Worm (Caenorhabditis elegans) whole organism, mixed stage, embryonic: Measurements from ENCODE around the gene C18D4.4.

ENCODE experiments used
- M03D4.4 ChIP-seq: sonication (generic microtip); optimal IDR thresholded peaks from 2 replicates; lab custom pipeline; 2017; ENCODE audit warnings: mild to moderate bottlenecking, missing genetic modification characterization, missing compliant biosample characterization
- bed-3 ChIP-seq: fragments of 200-800 bp; sonication (Bioruptor generic); optimal IDR thresholded peaks from 3 replicates; lab custom pipeline; 2018; ENCODE audit warnings: mild to moderate bottlenecking, missing genetic modification characterization, moderate library complexity, missing compliant biosample characterization
- ceh-39 ChIP-seq: fragments of 150-350 bp; optimal IDR thresholded peaks from 2 replicates; lab custom pipeline; 2014; ENCODE audit warnings: missing biosample characterization, missing genetic modification characterization
- ceh-43 ChIP-seq: fragments of 200-800 bp; sonication (Bioruptor generic); optimal IDR thresholded peaks from 2 replicates; lab custom pipeline; 2018; ENCODE audit warnings: mild to moderate bottlenecking, missing genetic modification characterization, moderate library complexity, missing compliant biosample characterization
- ceh-83 ChIP-seq: fragments of 200-800 bp; sonication (Bioruptor generic); optimal IDR thresholded peaks from 2 replicates; lab custom pipeline; 2018; ENCODE audit warnings: mild to moderate bottlenecking, missing genetic modification characterization, missing compliant biosample characterization
- ces-1 ChIP-seq: fragments of 150-350 bp; optimal IDR thresholded peaks from 2 replicates; lab custom pipeline; 2014; ENCODE audit warnings: missing biosample characterization, missing genetic modification reagents, missing genetic modification characterization
- cnd-1 ChIP-seq: fragments of 200-800 bp; sonication (Bioruptor generic); optimal IDR thresholded peaks from 2 replicates; lab custom pipeline; 2018; ENCODE audit warnings: mild to moderate bottlenecking, missing genetic modification characterization, missing compliant biosample characterization
- drap-1 ChIP-seq: fragments of 200-800 bp; sonication (Bioruptor generic); optimal IDR thresholded peaks from 3 replicates; lab custom pipeline; 2018; ENCODE audit warnings: mild to moderate bottlenecking, missing genetic modification characterization, missing compliant biosample characterization
- elt-1 ChIP-seq: sonication (generic microtip); optimal IDR thresholded peaks from 2 replicates; lab custom pipeline; 2017; ENCODE audit warnings: missing genetic modification characterization, mild to moderate bottlenecking, missing compliant biosample characterization, antibody characterized with exemption, moderate library complexity, borderline replicate concordance; ENCODE audit not compliant: insufficient read depth
- flh-1 ChIP-seq: fragments of 200-800 bp; sonication (Bioruptor generic); optimal IDR thresholded peaks from 2 replicates; lab custom pipeline; 2018; ENCODE audit warnings: mild to moderate bottlenecking, missing genetic modification characterization, moderate library complexity, missing compliant biosample characterization
- ham-2 ChIP-seq: fragments of 200-800 bp; sonication (Bioruptor generic); optimal IDR thresholded peaks from 2 replicates; lab custom pipeline; 2018; ENCODE audit warnings: mild to moderate bottlenecking, missing genetic modification characterization, missing compliant biosample characterization
- hlh-1 ChIP-seq: fragments of 150-350 bp; optimal IDR thresholded peaks from 2 replicates; lab custom pipeline; 2014; ENCODE audit warnings: missing biosample characterization, missing genetic modification reagents, missing genetic modification characterization
- lin-13 ChIP-seq: fragments of 150-350 bp; optimal IDR thresholded peaks from 2 replicates; lab custom pipeline; 2014; ENCODE audit warnings: missing biosample characterization, missing genetic modification characterization
- lin-32 ChIP-seq: fragments of 200-800 bp; sonication (Bioruptor generic); optimal IDR thresholded peaks from 2 replicates; lab custom pipeline; 2018; ENCODE audit warnings: mild to moderate bottlenecking, missing genetic modification characterization, missing compliant biosample characterization
- mab-5 ChIP-seq: fragments of 150-350 bp; optimal IDR thresholded peaks from 2 replicates; lab custom pipeline; 2014; ENCODE audit warnings: missing biosample characterization, missing genetic modification characterization
- mep-1 ChIP-seq: fragments of 150-350 bp; optimal IDR thresholded peaks from 2 replicates; lab custom pipeline; 2017; ENCODE audit warnings: missing biosample characterization, missing genetic modification reagents, missing genetic modification characterization, inconsistent platforms
- mls-2 ChIP-seq: sonication (generic microtip); optimal IDR thresholded peaks from 2 replicates; lab custom pipeline; 2016; ENCODE audit warnings: mild to moderate bottlenecking, missing genetic modification characterization, moderate library complexity, missing compliant biosample characterization
- nhr-12 ChIP-seq: fragments of 150-350 bp; optimal IDR thresholded peaks from 2 replicates; lab custom pipeline; 2014; ENCODE audit warnings: missing biosample characterization, missing genetic modification characterization
- nhr-2 ChIP-seq: fragments of 150-350 bp; optimal IDR thresholded peaks from 2 replicates; lab custom pipeline; 2014; ENCODE audit warnings: missing biosample characterization, missing genetic modification characterization
- nhr-237 ChIP-seq: fragments of 150-350 bp; optimal IDR thresholded peaks from 2 replicates; lab custom pipeline; 2014; ENCODE audit warnings: missing biosample characterization, missing genetic modification characterization
- nhr-28 ChIP-seq: fragments of 150-350 bp; optimal IDR thresholded peaks from 2 replicates; lab custom pipeline; 2014; ENCODE audit warnings: missing biosample characterization, missing genetic modification characterization
- nhr-76 ChIP-seq: sonication (generic microtip); optimal IDR thresholded peaks from 2 replicates; lab custom pipeline; 2017; ENCODE audit warnings: missing biosample characterization, missing genetic modification characterization
- pha-4 ChIP-seq: fragments of 150-350 bp; optimal IDR thresholded peaks from 2 replicates; lab custom pipeline; 2018; ENCODE audit warnings: missing biosample characterization, missing genetic modification reagents, missing genetic modification characterization
- sptf-1 ChIP-seq: sonication (generic microtip); optimal IDR thresholded peaks from 2 replicates; lab custom pipeline; 2017; ENCODE audit warnings: mild to moderate bottlenecking, missing genetic modification characterization, moderate library complexity, missing compliant biosample characterization
- tbx-8 ChIP-seq: fragments of 200-800 bp; sonication (Bioruptor generic); optimal IDR thresholded peaks from 2 replicates; lab custom pipeline; 2018; ENCODE audit warnings: mild to moderate bottlenecking, missing genetic modification characterization, moderate library complexity, missing compliant biosample characterization
- unc-120 ChIP-seq: sonication (generic microtip); optimal IDR thresholded peaks from 2 replicates; lab custom pipeline; 2017; ENCODE audit warnings: missing genetic modification characterization, missing compliant biosample characterization; ENCODE audit not compliant: poor library complexity, severe bottlenecking
- unc-39 ChIP-seq: fragments of 150-350 bp; optimal IDR thresholded peaks from 2 replicates; lab custom pipeline; 2014; ENCODE audit warnings: missing biosample characterization, missing genetic modification characterization
- zip-8 ChIP-seq: fragments of 150-350 bp; optimal IDR thresholded peaks from 2 replicates; lab custom pipeline; 2014; ENCODE audit warnings: missing biosample characterization, missing genetic modification characterization
- ztf-11 ChIP-seq: fragments of 150-350 bp; optimal IDR thresholded peaks from 2 replicates; lab custom pipeline; 2014; ENCODE audit warnings: missing biosample characterization, missing genetic modification characterization

C18D4.4 gene

DNA sequence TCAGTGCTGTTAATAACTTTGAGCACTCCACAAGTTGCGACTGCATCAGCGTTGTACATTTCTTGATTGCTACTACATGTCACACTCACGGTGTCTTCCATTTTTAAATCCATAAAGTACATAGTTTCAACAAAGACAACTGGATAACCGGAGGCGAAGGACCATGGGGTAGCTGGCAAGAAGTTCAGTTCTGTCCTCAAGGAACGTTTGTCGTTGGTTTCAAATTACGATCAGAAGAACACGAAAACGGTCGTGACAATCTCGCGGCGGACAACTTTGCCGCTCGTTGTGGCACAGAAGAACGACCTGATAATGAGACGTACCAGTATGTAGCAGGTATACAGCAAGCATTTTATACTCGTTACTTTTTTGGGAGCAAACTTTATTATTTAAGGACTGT is 1.4 kb upstream of the C18D4.4 start, which contains the start of gene C18D4.3:
C18D4.3 (minus strand) TSS at position 101 of the 400 bp plus-strand sequence.
- no peak for TF ChIP-seq ceh-83 (GFP tag; lab: Kevin White, UChicago)
- no peak for TF ChIP-seq zip-8 (tag; lab: Kevin White, UChicago)
- no peak for TF ChIP-seq ztf-11 (tag; lab: Kevin White, UChicago)
- TF ChIP-seq nhr-12 (tag; lab: Kevin White, UChicago), result no peak
- TF ChIP-seq tbx-8, result no peak
- TF ChIP-seq ham-2 (GFP tag; lab: Kevin White, UChicago), result no peak
- no peak for TF ChIP-seq mab-5 (tag; lab: Kevin White, UChicago)
- no peak for TF ChIP-seq nhr-76 (tag; lab: Kevin White, UChicago)
- TF ChIP-seq pha-4 (tag; lab: Kevin White, UChicago), result no peak
- no peak for TF ChIP-seq flh-1 (GFP tag; lab: Kevin White, UChicago)
- TF ChIP-seq drap-1, result no peak
- no peak for TF ChIP-seq lin-13 (tag; lab: Kevin White, UChicago)
- no peak for TF ChIP-seq nhr-237 (tag; lab: Kevin White, UChicago)
- no peak for TF ChIP-seq ceh-43 (GFP tag; lab: Kevin White, UChicago)
- TF ChIP-seq cnd-1 (tag; lab: Kevin White, UChicago), result no peak
- no peak for TF ChIP-seq nhr-28 (tag; lab: Kevin White, UChicago)
- TF ChIP-seq nhr-2, result no peak

- no peak for TF ChIP-seq ham-2 (GFP tag; lab: Kevin White, UChicago)
- no peak for TF ChIP-seq M03D4.4 (tag; lab: Kevin White, UChicago)
- no peak for TF ChIP-seq pha-4 (tag; lab: Kevin White, UChicago)
- no peak for TF ChIP-seq mab-5 (tag; lab: Kevin White, UChicago)
- TF ChIP-seq nhr-28 (tag; lab: Kevin White, UChicago), result no peak
- TF ChIP-seq zip-8 (tag; lab: Kevin White, UChicago), result no peak
- no peak for TF ChIP-seq mls-2 (tag; lab: Kevin White, UChicago)
- TF ChIP-seq cnd-1 (tag; lab: Kevin White, UChicago), result no peak
- no peak for TF ChIP-seq elt-1
- no peak for TF ChIP-seq drap-1
- TF ChIP-seq ces-1, result no peak
- TF ChIP-seq lin-32 (GFP tag; lab: Kevin White, UChicago), result no peak
- TF ChIP-seq nhr-12 (tag; lab: Kevin White, UChicago), result no peak
- no peak for TF ChIP-seq ceh-83 (GFP tag; lab: Kevin White, UChicago)
- no peak for TF ChIP-seq lin-13 (tag; lab: Kevin White, UChicago)
These were observed 824 bp downstream of the C18D4.4 start, which contains the start of gene C18D4.12 for ce11 chrV:17530486-17530885. C18D4.12 (minus strand) TSS chrV:17530586.

DNA sequence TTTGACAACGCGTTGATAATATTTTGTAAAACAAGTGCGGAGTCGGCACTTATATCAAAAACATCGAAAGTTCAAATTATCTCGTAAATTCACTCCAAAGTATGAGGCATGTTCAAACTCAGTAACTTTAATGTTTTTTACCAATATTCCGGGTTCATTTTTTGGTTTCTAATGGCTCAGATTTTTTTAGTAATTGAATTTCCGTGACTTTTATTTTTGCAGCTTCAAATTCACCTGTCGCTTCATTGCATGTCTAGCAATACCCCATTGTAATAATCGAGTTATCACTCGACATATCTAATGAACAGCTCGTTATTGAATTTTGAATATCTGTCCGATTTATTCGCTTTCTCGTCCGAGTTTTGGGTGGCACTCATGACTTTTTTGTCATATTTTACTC is 3.6 kb downstream of the C18D4.4 start, which contains the start of gene srz-90:
srz-90 (plus strand) TSS at position 301 of the 400 bp plus-strand sequence.
- TF ChIP-seq nhr-2, result no peak
- no peak for TF ChIP-seq unc-39 (tag; lab: Kevin White, UChicago)
- TF ChIP-seq bed-3, result no peak
- no peak for TF ChIP-seq lin-32 (GFP tag; lab: Kevin White, UChicago)
- TF ChIP-seq flh-1 (GFP tag; lab: Kevin White, UChicago), result no peak
- no peak for TF ChIP-seq mls-2 (tag; lab: Kevin White, UChicago)
- no peak for TF ChIP-seq mab-5 (tag; lab: Kevin White, UChicago)
- no peak for TF ChIP-seq sptf-1 (tag; lab: Kevin White, UChicago)
- no peak for TF ChIP-seq hlh-1
- TF ChIP-seq unc-120 (tag; lab: Kevin White, UChicago), result no peak
- no peak for TF ChIP-seq cnd-1 (tag; lab: Kevin White, UChicago)
- TF ChIP-seq ceh-83 (GFP tag; lab: Kevin White, UChicago), result no peak
- no peak for TF ChIP-seq elt-1
- TF ChIP-seq M03D4.4 (tag; lab: Kevin White, UChicago), result no peak
- no peak for TF ChIP-seq mep-1
- no peak for TF ChIP-seq nhr-76 (tag; lab: Kevin White, UChicago)
- no peak for TF ChIP-seq nhr-28 (tag; lab: Kevin White, UChicago)

ce11 chrV:17520735-17521134 is 10.6 kb downstream of the C18D4.4 start, which contains the start of gene fbxa-136:
fbxa-136 (plus strand) TSS chrV:17521035.
- no peak for TF ChIP-seq tbx-8
- no peak for TF ChIP-seq unc-39 (tag; lab: Kevin White, UChicago)
- TF ChIP-seq ceh-43 (GFP tag; lab: Kevin White, UChicago), result no peak
- TF ChIP-seq mls-2 (tag; lab: Kevin White, UChicago), result no peak
- TF ChIP-seq ztf-11 (tag; lab: Kevin White, UChicago), result no peak
- TF ChIP-seq ceh-83 (GFP tag; lab: Kevin White, UChicago), result no peak
- TF ChIP-seq mab-5 (tag; lab: Kevin White, UChicago), result no peak
- no peak for TF ChIP-seq hlh-1
- no peak for TF ChIP-seq M03D4.4 (tag; lab: Kevin White, UChicago)
- no peak for TF ChIP-seq ceh-39
